Worm (Caenorhabditis elegans) whole organism, mixed stage, embryonic: Measurements from ENCODE around the gene ZK1320.9.

Source experiments
- drap-1 ChIP-seq: fragments of 200-800 bp; sonication (Bioruptor generic); optimal IDR thresholded peaks from 3 replicates; lab custom pipeline; 2018; ENCODE audit warnings: mild to moderate bottlenecking, missing genetic modification characterization, missing compliant biosample characterization
- lsy-2 ChIP-seq: fragments of 150-350 bp; optimal IDR thresholded peaks from 2 replicates; lab custom pipeline; 2014; ENCODE audit warnings: missing biosample characterization, missing genetic modification characterization
- mls-2 ChIP-seq: sonication (generic microtip); optimal IDR thresholded peaks from 2 replicates; lab custom pipeline; 2016; ENCODE audit warnings: mild to moderate bottlenecking, missing genetic modification characterization, moderate library complexity, missing compliant biosample characterization
- nhr-12 ChIP-seq: fragments of 150-350 bp; optimal IDR thresholded peaks from 2 replicates; lab custom pipeline; 2014; ENCODE audit warnings: missing biosample characterization, missing genetic modification characterization
- nhr-76 ChIP-seq: sonication (generic microtip); optimal IDR thresholded peaks from 2 replicates; lab custom pipeline; 2017; ENCODE audit warnings: missing biosample characterization, missing genetic modification characterization
- snpc-4 ChIP-seq: fragments of 150-350 bp; optimal IDR thresholded peaks from 2 replicates; lab custom pipeline; 2014; ENCODE audit warnings: missing biosample characterization, missing genetic modification characterization
- unc-120 ChIP-seq: sonication (generic microtip); optimal IDR thresholded peaks from 2 replicates; lab custom pipeline; 2017; ENCODE audit warnings: missing genetic modification characterization, missing compliant biosample characterization; ENCODE audit not compliant: poor library complexity, severe bottlenecking
- unc-39 ChIP-seq: fragments of 150-350 bp; optimal IDR thresholded peaks from 2 replicates; lab custom pipeline; 2014; ENCODE audit warnings: missing biosample characterization, missing genetic modification characterization
- ztf-11 ChIP-seq: fragments of 150-350 bp; optimal IDR thresholded peaks from 2 replicates; lab custom pipeline; 2014; ENCODE audit warnings: missing biosample characterization, missing genetic modification characterization

DNA sequence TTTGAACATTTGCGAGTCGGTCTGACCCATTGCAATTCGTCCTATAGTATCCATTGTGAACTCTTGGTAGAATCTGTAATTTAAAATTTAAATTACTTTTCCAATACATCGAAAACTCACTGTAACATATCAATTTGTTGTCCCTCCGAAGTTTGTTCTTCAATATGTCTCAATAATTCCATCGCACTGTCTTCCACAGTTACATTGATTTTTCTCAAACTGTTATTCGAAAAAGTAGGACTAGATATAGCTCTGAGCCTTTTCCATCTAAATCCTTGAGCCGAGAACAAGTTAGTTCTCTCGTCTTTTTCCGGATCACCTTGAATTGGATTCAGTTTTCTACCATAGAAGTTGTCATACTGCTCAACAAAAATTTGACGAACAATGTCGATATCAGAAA lies 24.4 kb downstream of the ZK1320.9 start:
- TF ChIP-seq drap-1 (no peak), unc-39 (tag; lab: Kevin White, UChicago) (no peak), unc-120 (no peak), ztf-11 (tag; lab: Kevin White, UChicago) (no peak), snpc-4 (tag; lab: Kevin White, UChicago) (no peak), nhr-76 (no peak), mls-2 (no peak), nhr-12 (no peak), lsy-2 (tag; lab: Kevin White, UChicago) (no peak)
